Worm (Caenorhabditis elegans) whole organism, L2 larva: Measurements from ENCODE around the gene ZK686.3.
A peak's percentile ranks its signal among the peaks of the same experiment; 100 is the strongest.

ENCODE experiments used
- C34F6.9 ChIP-seq: fragments of 150-350 bp; optimal IDR thresholded peaks from 2 replicates; lab custom pipeline; 2014; ENCODE audit warnings: missing biosample characterization, missing genetic modification characterization
- F13H6.1 ChIP-seq: sonication (generic microtip); optimal IDR thresholded peaks from 2 replicates; lab custom pipeline; 2016; ENCODE audit warnings: missing genetic modification characterization, missing compliant biosample characterization
- R02D3.7 ChIP-seq: fragments of 150-350 bp; optimal IDR thresholded peaks from 2 replicates; lab custom pipeline; 2014; ENCODE audit warnings: missing biosample characterization, missing genetic modification characterization
- ZK546.5 ChIP-seq: sonication (generic microtip); optimal IDR thresholded peaks from 2 replicates; lab custom pipeline; 2017; ENCODE audit warnings: missing biosample characterization, missing genetic modification characterization
- alr-1 ChIP-seq: fragments of 150-350 bp; optimal IDR thresholded peaks from 2 replicates; lab custom pipeline; 2014; ENCODE audit warnings: missing biosample characterization, missing genetic modification characterization
- blmp-1 ChIP-seq: sonication (generic microtip); optimal IDR thresholded peaks from 2 replicates; lab custom pipeline; 2017; ENCODE audit warnings: missing genetic modification characterization, mild to moderate bottlenecking, missing compliant biosample characterization, antibody characterized with exemption, moderate library complexity; ENCODE audit not compliant: insufficient read depth
- ceh-16 ChIP-seq: fragments of 150-350 bp; optimal IDR thresholded peaks from 2 replicates; lab custom pipeline; 2014; ENCODE audit warnings: missing biosample characterization, missing genetic modification characterization
- ceh-82 ChIP-seq: fragments of 150-350 bp; optimal IDR thresholded peaks from 2 replicates; lab custom pipeline; 2014; ENCODE audit warnings: missing biosample characterization, missing genetic modification characterization
- crh-2 ChIP-seq: sonication (generic microtip); optimal IDR thresholded peaks from 2 replicates; lab custom pipeline; 2017; ENCODE audit warnings: missing biosample characterization, missing genetic modification characterization
- fos-1 ChIP-seq: fragments of 150-350 bp; optimal IDR thresholded peaks from 2 replicates; lab custom pipeline; 2014; ENCODE audit warnings: missing biosample characterization, missing genetic modification characterization
- gmeb-1 ChIP-seq: fragments of 150-350 bp; optimal IDR thresholded peaks from 2 replicates; lab custom pipeline; 2014; ENCODE audit warnings: missing biosample characterization, missing genetic modification characterization
- lin-11 ChIP-seq: fragments of 150-350 bp; sonication (generic microtip); optimal IDR thresholded peaks from 2 replicates; lab custom pipeline; 2014; ENCODE audit warnings: missing biosample characterization, missing genetic modification characterization, inconsistent platforms, mixed read lengths
- lin-13 ChIP-seq: fragments of 150-350 bp; optimal IDR thresholded peaks from 2 replicates; lab custom pipeline; 2014; ENCODE audit warnings: missing biosample characterization, missing genetic modification reagents, missing genetic modification characterization
- lsy-2 ChIP-seq, 2 experiments: fragments of 150-350 bp in 1 of 2; sonication (generic microtip) in 1 of 2; optimal IDR thresholded peaks; 2 replicates each; lab custom pipeline; 2014 to 2017; ENCODE audit warnings: missing biosample characterization in 2 of 2, missing genetic modification characterization in 2 of 2
- mdl-1 ChIP-seq, 2 experiments: fragments of 150-350 bp in 1 of 2; sonication (generic microtip) in 1 of 2; optimal IDR thresholded peaks; 2 replicates each; lab custom pipeline; 2017; ENCODE audit warnings: missing biosample characterization in 2 of 2, missing genetic modification characterization in 2 of 2
- nhr-10 ChIP-seq: sonication (generic microtip); optimal IDR thresholded peaks from 2 replicates; lab custom pipeline; 2017; ENCODE audit warnings: missing biosample characterization, missing genetic modification characterization
- nhr-11 ChIP-seq: fragments of 150-350 bp; optimal IDR thresholded peaks from 2 replicates; lab custom pipeline; 2014; ENCODE audit warnings: missing biosample characterization, missing genetic modification characterization
- nhr-129 ChIP-seq: fragments of 150-350 bp; optimal IDR thresholded peaks from 2 replicates; lab custom pipeline; 2014; ENCODE audit warnings: missing biosample characterization, missing genetic modification characterization
- nhr-21 ChIP-seq: fragments of 150-350 bp; optimal IDR thresholded peaks from 2 replicates; lab custom pipeline; 2014; ENCODE audit warnings: missing biosample characterization, missing genetic modification characterization
- nhr-23 ChIP-seq: fragments of 150-350 bp; optimal IDR thresholded peaks from 2 replicates; lab custom pipeline; 2014; ENCODE audit warnings: missing biosample characterization, missing genetic modification reagents, missing genetic modification characterization
- nhr-237 ChIP-seq: fragments of 150-350 bp; optimal IDR thresholded peaks from 2 replicates; lab custom pipeline; 2014; ENCODE audit warnings: missing biosample characterization, missing genetic modification characterization
- nhr-25 ChIP-seq: fragments of 150-350 bp; sonication (generic microtip); optimal IDR thresholded peaks from 3 replicates; lab custom pipeline; 2014; ENCODE audit warnings: missing biosample characterization, missing genetic modification characterization
- nhr-6 ChIP-seq: fragments of 150-350 bp; optimal IDR thresholded peaks from 2 replicates; lab custom pipeline; 2014; ENCODE audit warnings: missing biosample characterization, missing genetic modification characterization
- nhr-77 ChIP-seq: fragments of 150-350 bp; optimal IDR thresholded peaks from 2 replicates; lab custom pipeline; 2014; ENCODE audit warnings: missing biosample characterization, missing genetic modification characterization
- peb-1 ChIP-seq: fragments of 150-350 bp; optimal IDR thresholded peaks from 2 replicates; lab custom pipeline; 2014; ENCODE audit warnings: missing biosample characterization, missing genetic modification characterization
- sem-4 ChIP-seq: fragments of 150-350 bp; optimal IDR thresholded peaks from 2 replicates; lab custom pipeline; 2014; ENCODE audit warnings: missing biosample characterization, missing genetic modification reagents, missing genetic modification characterization
- skn-1 ChIP-seq: sonication (generic microtip); optimal IDR thresholded peaks from 2 replicates; lab custom pipeline; 2017; ENCODE audit warnings: missing biosample characterization, missing genetic modification characterization
- sma-3 ChIP-seq: sonication (generic microtip); optimal IDR thresholded peaks from 2 replicates; lab custom pipeline; 2016; ENCODE audit warnings: missing genetic modification reagents, missing genetic modification characterization, missing compliant biosample characterization
- sma-9 ChIP-seq, 2 experiments: fragments of 150-350 bp in 1 of 2; sonication (generic microtip) in 1 of 2; optimal IDR thresholded peaks; 2 replicates each; lab custom pipeline; 2014 to 2016; ENCODE audit warnings: missing genetic modification characterization in 2 of 2, mild to moderate bottlenecking in 1 of 2, missing biosample characterization in 1 of 2, missing compliant biosample characterization in 1 of 2, missing genetic modification reagents in 1 of 2, moderate library complexity in 1 of 2
- zag-1 ChIP-seq: fragments of 150-350 bp; optimal IDR thresholded peaks from 2 replicates; lab custom pipeline; 2014; ENCODE audit warnings: missing biosample characterization, missing genetic modification characterization
- ztf-11 ChIP-seq: sonication (generic microtip); optimal IDR thresholded peaks from 2 replicates; lab custom pipeline; 2017; ENCODE audit warnings: missing biosample characterization, missing genetic modification characterization
- ztf-4 ChIP-seq: fragments of 150-350 bp; optimal IDR thresholded peaks from 2 replicates; lab custom pipeline; 2014; ENCODE audit warnings: missing biosample characterization, missing genetic modification characterization

The ZK686.3 gene

ce11 chrIII:7720861-7721260 lies 48.0 kb downstream of the ZK686.3 start (continued):
- peak; percentile 63 for TF ChIP-seq sma-9 (GFP tag; optimal IDR thresholded peaks at IDR 0.05; lab: Kevin White, UChicago)
- no peak for TF ChIP-seq sma-9 (tag; optimal IDR thresholded peaks at IDR 0.05; lab: Kevin White, UChicago)
- TF ChIP-seq lin-11 = no peak
- no peak for TF ChIP-seq nhr-23 (tag; lab: Kevin White, UChicago)
- TF ChIP-seq ZK546.5 = no peak
- no peak for TF ChIP-seq nhr-237 (tag; lab: Kevin White, UChicago)
- no peak for TF ChIP-seq alr-1 (tag; lab: Kevin White, UChicago)
- no peak for TF ChIP-seq peb-1 (tag; lab: Kevin White, UChicago)
- no peak for TF ChIP-seq skn-1 (tag; lab: Kevin White, UChicago)
- TF ChIP-seq nhr-77 = no peak
- TF ChIP-seq ceh-16 (tag; lab: Kevin White, UChicago) = no peak
- peak; percentile 30 for TF ChIP-seq lin-13 (GFP tag; lab: Kevin White, UChicago)

DNA sequence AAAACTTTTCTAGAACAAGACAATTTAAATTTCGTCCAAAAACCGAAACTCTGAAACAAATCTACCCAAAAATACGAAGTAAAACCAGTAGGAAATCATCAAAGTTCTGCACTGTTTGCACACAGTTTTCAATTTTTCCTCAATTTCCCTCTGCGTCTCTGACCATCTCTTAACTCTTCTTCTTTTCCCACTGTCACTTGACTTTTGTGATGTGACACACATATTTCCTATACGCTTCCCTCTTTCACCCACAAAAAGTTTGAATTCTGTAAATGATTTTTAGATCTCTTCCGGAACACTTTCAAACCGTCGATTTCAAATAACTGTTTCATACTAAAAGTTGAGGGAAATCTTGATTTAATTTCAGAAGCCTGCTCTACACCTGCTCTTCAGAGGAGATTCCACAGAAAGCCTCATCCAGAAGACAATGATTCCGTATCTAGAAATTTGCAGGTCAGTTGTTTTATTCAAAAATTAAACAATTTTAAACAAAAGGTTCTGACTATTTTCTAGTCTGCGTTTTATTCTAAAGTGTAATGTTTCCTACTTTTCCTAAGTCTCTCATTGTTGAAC lies 49.4 kb downstream of the ZK686.3 start, which contains the start of gene ncl-1:
ncl-1 (plus strand) TSS at position 366 of the 573 bp plus-strand sequence.
- TF ChIP-seq nhr-11 (no peak), nhr-129 (peak; percentile 76), nhr-237 (tag; lab: Kevin White, UChicago) (no peak), zag-1 (tag; lab: Kevin White, UChicago) (no peak), C34F6.9 (tag; lab: Kevin White, UChicago) (peak; percentile 46), ceh-16 (tag; lab: Kevin White, UChicago) (no peak), lin-13 (GFP tag; lab: Kevin White, UChicago) (peak; percentile 51)

ce11 chrIII:7718318-7718717 lies 50.5 kb downstream of the ZK686.3 start:
- TF ChIP-seq sma-3 (peak; percentile 76), nhr-25 (tag; lab: Kevin White, UChicago) (peak; percentile 54), crh-2 (tag; lab: Kevin White, UChicago) (peak; percentile 92), sem-4 (tag; lab: Kevin White, UChicago) (peak; percentile 65), R02D3.7 (no peak), sma-9 (GFP tag; optimal IDR thresholded peaks at IDR 0.05; lab: Kevin White, UChicago) (peak; percentile 70), sma-9 (tag; optimal IDR thresholded peaks at IDR 0.05; lab: Kevin White, UChicago) (no peak), ceh-82 (tag; lab: Kevin White, UChicago) (no peak), mdl-1 (tag; optimal IDR thresholded peaks at IDR 0.05; lab: Kevin White, UChicago) (peak in 1 of 2 experiments; percentile 49), F13H6.1 (tag; lab: Kevin White, UChicago) (peak; percentile 85), ztf-4 (tag; lab: Kevin White, UChicago) (peak; percentile 45), nhr-21 (peak; percentile 66), fos-1 (tag; lab: Kevin White, UChicago) (peak; percentile 94), lin-13 (GFP tag; lab: Kevin White, UChicago) (peak; percentile 91), nhr-129 (peak; percentile 92), ztf-11 (no peak), nhr-6 (tag; lab: Kevin White, UChicago) (peak; percentile 48), C34F6.9 (tag; lab: Kevin White, UChicago) (peak; percentile 73), blmp-1 (peak; percentile 43), gmeb-1 (tag; lab: Kevin White, UChicago) (peak; percentile 61), lsy-2 (tag; optimal IDR thresholded peaks at IDR 0.05; lab: Kevin White, UChicago) (peak in 1 of 2 experiments; percentile 74), nhr-10 (tag; lab: Kevin White, UChicago) (no peak)
